Worm (Caenorhabditis elegans) whole organism, L3 larva: ENCODE data around the gene M02E1.1.
A peak's percentile ranks its signal among the peaks of the same experiment; 100 is the strongest.

Experiments used
- R02D3.7 ChIP-seq: fragments of 150-350 bp; optimal IDR thresholded peaks from 2 replicates; lab custom pipeline; 2014; ENCODE audit warnings: missing biosample characterization, missing genetic modification characterization
- aly-2 ChIP-seq: fragments of 150-350 bp; optimal IDR thresholded peaks from 2 replicates; lab custom pipeline; 2014; ENCODE audit warnings: missing biosample characterization, missing genetic modification characterization
- ceh-28 ChIP-seq: fragments of 150-350 bp; optimal IDR thresholded peaks from 2 replicates; lab custom pipeline; 2014; ENCODE audit warnings: missing biosample characterization, missing genetic modification reagents, missing genetic modification characterization
- ceh-82 ChIP-seq: fragments of 150-350 bp; optimal IDR thresholded peaks from 2 replicates; lab custom pipeline; 2014; ENCODE audit warnings: missing biosample characterization, missing genetic modification characterization
- elt-3 ChIP-seq, 3 experiments: fragments of 150-350 bp in 1 of 3; sonication (generic microtip) in 2 of 3; optimal IDR thresholded peaks; 2 replicates in 2 of 3; 4 replicates in 1 of 3; lab custom pipeline; 2014 to 2017; ENCODE audit warnings: missing biosample characterization in 3 of 3, missing genetic modification characterization in 3 of 3
- lsy-12 ChIP-seq: sonication (generic microtip); optimal IDR thresholded peaks from 2 replicates; lab custom pipeline; 2016; ENCODE audit warnings: mild to moderate bottlenecking, missing genetic modification characterization, missing compliant biosample characterization
- nhr-25 ChIP-seq: sonication (generic microtip); optimal IDR thresholded peaks from 2 replicates; lab custom pipeline; 2017; ENCODE audit warnings: missing biosample characterization, missing genetic modification characterization
- tbx-2 ChIP-seq: sonication (generic microtip); optimal IDR thresholded peaks from 2 replicates; lab custom pipeline; 2016; ENCODE audit warnings: mild to moderate bottlenecking, missing genetic modification characterization, missing compliant biosample characterization
- unc-39 ChIP-seq: sonication (generic microtip); optimal IDR thresholded peaks from 4 replicates; lab custom pipeline; 2017; ENCODE audit warnings: missing biosample characterization, missing genetic modification characterization
- zag-1 ChIP-seq: fragments of 150-350 bp; optimal IDR thresholded peaks from 2 replicates; lab custom pipeline; 2014; ENCODE audit warnings: missing biosample characterization, missing genetic modification characterization

- no peak for TF ChIP-seq lsy-12
- peak; percentile 52 for TF ChIP-seq ceh-28 (tag; lab: Kevin White, UChicago)
- TF ChIP-seq aly-2 = no peak
- TF ChIP-seq tbx-2 (tag; lab: Kevin White, UChicago) = no peak
- TF ChIP-seq zag-1 = no peak
- TF ChIP-seq elt-3 (tag; optimal IDR thresholded peaks at IDR 0.05; lab: Kevin White, UChicago) = no peak
- no peak for TF ChIP-seq R02D3.7 (tag; lab: Kevin White, UChicago)
- no peak for TF ChIP-seq ceh-82 (tag; lab: Kevin White, UChicago)
- no peak for TF ChIP-seq unc-39
- TF ChIP-seq nhr-25 (tag; lab: Kevin White, UChicago) = no peak
Observed at ce11 chrX:348141-348540, 22.2 kb downstream of the M02E1.1 start.
